Fruit fly (Drosophila melanogaster) whole organism, embryonic: Measurements from ENCODE around the gene RpS14a.

Source experiments
- CG1024 ChIP-seq: fragments of 200-800 bp; sonication (Bioruptor generic); IDR thresholded peaks from 2 replicates; pipeline ENCODE4 v1.3.6; 2022; ENCODE audit warnings: missing biosample characterization, missing genetic modification characterization
- CG10366 ChIP-seq: fragments of 200-800 bp; sonication (Bioruptor generic); IDR thresholded peaks from 2 replicates; pipeline ENCODE4 v1.3.6; 2022; ENCODE audit warnings: missing biosample characterization, missing genetic modification characterization
- CG11085 ChIP-seq: fragments of 200-800 bp; sonication (Bioruptor generic); IDR thresholded peaks from 2 replicates; pipeline ENCODE4 v1.3.6; 2022; ENCODE audit warnings: missing biosample characterization, missing genetic modification characterization
- CG11695 ChIP-seq: fragments of 200-800 bp; sonication (Bioruptor generic); IDR thresholded peaks from 3 replicates; pipeline ENCODE4 v1.3.6; 2022; ENCODE audit warnings: missing biosample characterization, missing genetic modification characterization
- CG1529 ChIP-seq: fragments of 200-800 bp; sonication (Bioruptor generic); optimal IDR thresholded peaks from 3 replicates; lab custom pipeline; 2018; ENCODE audit warnings: missing biosample characterization, missing genetic modification characterization
- CG1603 ChIP-seq: fragments of 200-800 bp; sonication (Bioruptor generic); optimal IDR thresholded peaks from 2 replicates; lab custom pipeline; 2019; ENCODE audit warnings: missing biosample characterization, mild to moderate bottlenecking, missing genetic modification characterization, moderate library complexity
- CG1832 ChIP-seq: fragments of 200-800 bp; sonication (Bioruptor generic); optimal IDR thresholded peaks from 2 replicates; lab custom pipeline; 2017; ENCODE audit warnings: missing biosample characterization, mild to moderate bottlenecking, missing genetic modification characterization, inconsistent platforms
- CG2889 ChIP-seq: fragments of 200-800 bp; sonication (Bioruptor generic); IDR thresholded peaks from 3 replicates; pipeline ENCODE4 v1.3.6; 2022; ENCODE audit warnings: missing biosample characterization, missing genetic modification characterization
- CG32772 ChIP-seq: fragments of 200-800 bp; sonication (Bioruptor generic); IDR thresholded peaks from 2 replicates; pipeline ENCODE4 v1.3.6; 2022; ENCODE audit warnings: missing biosample characterization, missing genetic modification characterization
- CG4730 ChIP-seq: fragments of 200-800 bp; sonication (Bioruptor generic); IDR thresholded peaks from 2 replicates; pipeline ENCODE4 v1.3.6; 2022; ENCODE audit warnings: missing biosample characterization, missing genetic modification characterization
- CG4854 ChIP-seq: fragments of 200-800 bp; sonication (Bioruptor generic); optimal IDR thresholded peaks from 2 replicates; lab custom pipeline; 2016; ENCODE audit warnings: missing biosample characterization, missing genetic modification characterization, inconsistent platforms
- CG6683 ChIP-seq: fragments of 200-800 bp; sonication (Bioruptor generic); optimal IDR thresholded peaks from 2 replicates; lab custom pipeline; 2017; ENCODE audit warnings: missing biosample characterization, mild to moderate bottlenecking, missing genetic modification characterization, missing genetic modification reagents
- Dek ChIP-seq: fragments of 200-800 bp; sonication (Bioruptor generic); optimal IDR thresholded peaks from 3 replicates; lab custom pipeline; 2019; ENCODE audit warnings: missing biosample characterization, mild to moderate bottlenecking, missing genetic modification characterization, moderate library complexity
- Dip2 ChIP-seq: fragments of 200-800 bp; sonication (Bioruptor generic); IDR thresholded peaks from 2 replicates; pipeline ENCODE4 v1.3.6; 2022; ENCODE audit warnings: missing biosample characterization, missing genetic modification characterization
- E2f2 ChIP-seq: fragments of 200-800 bp; sonication (Bioruptor generic); IDR thresholded peaks from 2 replicates; pipeline ENCODE4 v1.3.6; 2022; ENCODE audit warnings: missing biosample characterization, missing genetic modification characterization
- ERR ChIP-seq: fragments of 200-800 bp; sonication (Bioruptor generic); optimal IDR thresholded peaks from 2 replicates; lab custom pipeline; 2016; ENCODE audit warnings: missing biosample characterization, missing genetic modification characterization
- Jarid2 ChIP-seq: fragments of 200-800 bp; sonication (Bioruptor generic); optimal IDR thresholded peaks from 3 replicates; lab custom pipeline; 2017; ENCODE audit warnings: mild to moderate bottlenecking, missing biosample characterization, missing genetic modification reagents, missing genetic modification characterization
- Mrtf ChIP-seq: fragments of 200-800 bp; sonication (Bioruptor generic); IDR thresholded peaks from 3 replicates; pipeline ENCODE4 v1.3.6; 2022; ENCODE audit warnings: missing biosample characterization, missing genetic modification characterization
- Nf-YA ChIP-seq: fragments of 200-800 bp; sonication (Bioruptor generic); IDR thresholded peaks from 2 replicates; pipeline ENCODE4 v1.3.6; 2022; ENCODE audit warnings: missing biosample characterization, missing genetic modification characterization
- Oaz ChIP-seq: fragments of 200-800 bp; sonication (Bioruptor generic); IDR thresholded peaks from 2 replicates; pipeline ENCODE4 v1.3.6; 2022; ENCODE audit warnings: missing biosample characterization, missing genetic modification characterization
- Optix ChIP-seq: fragments of 200-800 bp; sonication (Bioruptor generic); IDR thresholded peaks from 3 replicates; pipeline ENCODE4 v1.3.6; 2022; ENCODE audit warnings: missing biosample characterization, missing genetic modification characterization
- Sry-β ChIP-seq: fragments of 200-800 bp; sonication (Bioruptor generic); optimal IDR thresholded peaks from 2 replicates; lab custom pipeline; 2018; ENCODE audit warnings: missing biosample characterization, mild to moderate bottlenecking, missing genetic modification characterization, moderate library complexity
- Stat92E ChIP-seq, 3 experiments: fragments of >200 bp in 2 of 3; fragments of 200-800 bp in 1 of 3; sonication (Bioruptor generic) in 1 of 3; optimal IDR thresholded peaks; 2 replicates each; lab custom pipeline; 2017 to 2019; ENCODE audit warnings: missing biosample characterization in 3 of 3, missing genetic modification characterization in 3 of 3, mild to moderate bottlenecking in 1 of 3, moderate library complexity in 1 of 3
- YL-1 ChIP-seq: fragments of 200-800 bp; sonication (Bioruptor generic); optimal IDR thresholded peaks from 3 replicates; lab custom pipeline; 2017; ENCODE audit warnings: missing biosample characterization, mild to moderate bottlenecking, missing genetic modification characterization
- abd-A ChIP-seq: fragments of 200-800 bp; sonication (Bioruptor generic); optimal IDR thresholded peaks from 3 replicates; lab custom pipeline; 2019; ENCODE audit warnings: missing biosample characterization, mild to moderate bottlenecking, missing genetic modification characterization, moderate library complexity
- al ChIP-seq: fragments of 200-800 bp; sonication (Bioruptor generic); IDR thresholded peaks from 2 replicates; pipeline ENCODE4 v1.3.6; 2022; ENCODE audit warnings: missing biosample characterization, missing genetic modification characterization
- aop ChIP-seq: fragments of 200-800 bp; sonication (Bioruptor generic); IDR thresholded peaks from 2 replicates; pipeline ENCODE4 v1.3.6; 2022; ENCODE audit warnings: missing biosample characterization, missing genetic modification characterization
- ash1 ChIP-seq: fragments of 200-800 bp; sonication (Bioruptor generic); optimal IDR thresholded peaks from 2 replicates; lab custom pipeline; 2018; ENCODE audit warnings: missing biosample characterization, mild to moderate bottlenecking, missing genetic modification characterization
- ato ChIP-seq: fragments of 200-800 bp; sonication (Bioruptor generic); IDR thresholded peaks from 2 replicates; pipeline ENCODE4 v1.3.6; 2022; ENCODE audit warnings: missing biosample characterization, missing genetic modification characterization; ENCODE audit not compliant: partially characterized antibody
- br ChIP-seq: fragments of >200 bp; optimal IDR thresholded peaks from 2 replicates; lab custom pipeline; 2017
- bsh ChIP-seq, 2 experiments: fragments of 200-800 bp; sonication (Bioruptor generic); optimal IDR thresholded peaks; 2 replicates each; lab custom pipeline; 2017 to 2018; ENCODE audit warnings: mild to moderate bottlenecking in 2 of 2, missing biosample characterization in 2 of 2, missing genetic modification characterization in 2 of 2, moderate library complexity in 1 of 2
- crol ChIP-seq: fragments of 200-800 bp; sonication (Bioruptor generic); IDR thresholded peaks from 2 replicates; pipeline ENCODE4 v1.3.6; 2022; ENCODE audit warnings: missing biosample characterization, missing genetic modification characterization
- cwo ChIP-seq: fragments of 200-800 bp; sonication (Bioruptor generic); optimal IDR thresholded peaks from 3 replicates; lab custom pipeline; 2017; ENCODE audit warnings: missing biosample characterization, missing genetic modification characterization, mild to moderate bottlenecking, moderate library complexity, missing genetic modification reagents
- dati ChIP-seq: fragments of 200-800 bp; sonication (Bioruptor generic); IDR thresholded peaks from 2 replicates; pipeline ENCODE4 v1.3.6; 2022; ENCODE audit warnings: missing biosample characterization, missing genetic modification characterization
- eve ChIP-seq, 2 experiments: fragments of >200 bp; optimal IDR thresholded peaks; 2 replicates each; lab custom pipeline; 2017; ENCODE audit warnings: missing biosample characterization in 2 of 2, missing genetic modification characterization in 2 of 2
- fd102C ChIP-seq: fragments of 200-800 bp; sonication (Bioruptor generic); optimal IDR thresholded peaks from 2 replicates; lab custom pipeline; 2018; ENCODE audit warnings: missing biosample characterization, mild to moderate bottlenecking, missing genetic modification characterization, moderate library complexity
- her ChIP-seq: fragments of 200-800 bp; sonication (Bioruptor generic); optimal IDR thresholded peaks from 2 replicates; lab custom pipeline; 2016; ENCODE audit warnings: missing biosample characterization, missing genetic modification characterization
- knrl ChIP-seq: fragments of 200-800 bp; sonication (Bioruptor generic); IDR thresholded peaks from 3 replicates; pipeline ENCODE4 v1.3.6; 2022; ENCODE audit warnings: missing biosample characterization, missing genetic modification characterization; ENCODE audit not compliant: partially characterized antibody
- lbe ChIP-seq: fragments of 200-800 bp; sonication (Bioruptor generic); optimal IDR thresholded peaks from 2 replicates; lab custom pipeline; 2016; ENCODE audit warnings: missing biosample characterization, mild to moderate bottlenecking, missing genetic modification characterization
- lilli ChIP-seq: fragments of 200-800 bp; sonication (Bioruptor generic); optimal IDR thresholded peaks from 3 replicates; lab custom pipeline; 2016; ENCODE audit warnings: missing biosample characterization, missing genetic modification characterization
- pros ChIP-seq: fragments of 200-800 bp; sonication (Bioruptor generic); optimal IDR thresholded peaks from 3 replicates; lab custom pipeline; 2019; ENCODE audit warnings: missing biosample characterization, mild to moderate bottlenecking, missing genetic modification characterization, moderate library complexity
- pzg ChIP-seq: fragments of 200-800 bp; sonication (Bioruptor generic); optimal IDR thresholded peaks from 3 replicates; lab custom pipeline; 2018; ENCODE audit warnings: missing biosample characterization, mild to moderate bottlenecking, missing genetic modification characterization, moderate library complexity
- sens-2 ChIP-seq: fragments of 200-800 bp; sonication (Bioruptor generic); IDR thresholded peaks from 2 replicates; pipeline ENCODE4 v1.3.6; 2022; ENCODE audit warnings: missing biosample characterization, missing genetic modification characterization
- sim ChIP-seq: fragments of 200-800 bp; sonication (Bioruptor generic); IDR thresholded peaks from 2 replicates; pipeline ENCODE4 v1.3.6; 2022; ENCODE audit warnings: missing biosample characterization, missing genetic modification characterization
- tap ChIP-seq: fragments of 200-800 bp; optimal IDR thresholded peaks from 3 replicates; lab custom pipeline; 2019; ENCODE audit warnings: missing biosample characterization, mild to moderate bottlenecking, missing genetic modification characterization, moderate library complexity
- unpg ChIP-seq: fragments of 200-800 bp; sonication (Bioruptor generic); optimal IDR thresholded peaks from 3 replicates; lab custom pipeline; 2018; ENCODE audit warnings: missing biosample characterization, mild to moderate bottlenecking, missing genetic modification characterization, moderate library complexity
- wdn ChIP-seq: fragments of 200-800 bp; sonication (Bioruptor generic); IDR thresholded peaks from 2 replicates; pipeline ENCODE4 v1.3.6; 2022; ENCODE audit warnings: missing biosample characterization, missing genetic modification characterization
- wor ChIP-seq: fragments of 200-800 bp; sonication (Bioruptor generic); IDR thresholded peaks from 2 replicates; pipeline ENCODE4 v1.3.6; 2022; ENCODE audit warnings: missing biosample characterization, missing genetic modification characterization

RpS14a gene

dm6 chrX:7901153-7902038 is 32.1 kb upstream of the RpS14a start, which contains the start of the genes RpS6 and bys (continued):
- TF ChIP-seq CG1603 (tag; lab: Kevin White, UChicago) (peak; percentile 61), YL-1 (GFP tag; lab: Kevin White, UChicago) (peak; percentile 63), lbe (GFP tag; lab: Kevin White, UChicago) (peak; percentile 56), br (lab: Kevin White, UChicago) (no peak), pzg (GFP tag; lab: Kevin White, UChicago) (peak; percentile 58), Oaz (peak; percentile 15; the same call in 1 of the 2 replicates), unpg (GFP tag; lab: Kevin White, UChicago) (peak; percentile 51), sim (GFP tag; lab: Robert Waterston, UW) (0 out of 2 replicates have a peak, but pooled peaks have one; percentile 23), eve (GFP tag; optimal IDR thresholded peaks at IDR 0.05; lab: Kevin White, UChicago) (no peak), her (GFP tag; lab: Kevin White, UChicago) (peak; percentile 32), Nf-YA (GFP tag; lab: Robert Waterston, UW) (no peak), CG1832 (GFP tag; lab: Kevin White, UChicago) (no peak), CG11695 (GFP tag; lab: Robert Waterston, UW) (0 out of 3 replicates have a peak, but pooled peaks have one; percentile 31), CG4854 (GFP tag; lab: Kevin White, UChicago) (no peak), sens-2 (0 out of 2 replicates have a peak, but pooled peaks have one; percentile 15), lilli (peak; percentile 10), bsh (GFP tag; optimal IDR thresholded peaks at IDR 0.05; lab: Kevin White, UChicago) (peak; percentile 2 to 5), wor (GFP tag; lab: Robert Waterston, UW) (no peak), CG2889 (GFP tag; lab: Robert Waterston, UW) (0 out of 3 replicates have a peak, but pooled peaks have one; percentile 38), CG32772 (GFP tag; lab: Robert Waterston, UW) (peak; percentile 58), knrl (GFP tag; lab: Robert Waterston, UW) (peak; percentile 83), Dip2 (GFP tag; lab: Robert Waterston, UW) (no peak), Jarid2 (GFP tag; lab: Kevin White, UChicago) (peak; percentile 49), cwo (GFP tag; lab: Kevin White, UChicago) (peak; percentile 60), tap (no peak), Dek (tag; lab: Kevin White, UChicago) (no peak), abd-A (tag; lab: Kevin White, UChicago) (no peak), CG11085 (GFP tag; lab: Robert Waterston, UW) (peak; percentile 55), CG4730 (GFP tag; lab: Robert Waterston, UW) (peak; percentile 20; the same call in 1 of the 2 replicates), wdn (GFP tag; lab: Robert Waterston, UW) (peak; percentile 12; the same call in 1 of the 2 replicates), ato (peak; percentile 76), Stat92E (GFP tag; optimal IDR thresholded peaks at IDR 0.05; lab: Kevin White, UChicago) (peak in 1 of 3 experiments; percentile 31), ERR (no peak), CG1024 (GFP tag; lab: Robert Waterston, UW) (no peak), CG1529 (no peak), Mrtf (GFP tag; lab: Robert Waterston, UW) (no peak; the same call in 2 of the 3 replicates), fd102C (no peak), pros (GFP tag; lab: Kevin White, UChicago) (no peak), dati (GFP tag; lab: Robert Waterston, UW) (0 out of 2 replicates have a peak, but pooled peaks have one; percentile 4), al (GFP tag; lab: Robert Waterston, UW) (peak; percentile 38), Sry-β (GFP tag; lab: Kevin White, UChicago) (peak; percentile 16), Optix (0 out of 3 replicates have a peak, but pooled peaks have one; percentile 32), CG6683 (no peak), aop (peak; percentile 88), CG10366 (peak; percentile 53), crol (GFP tag; lab: Robert Waterston, UW) (no peak), E2f2 (GFP tag; lab: Robert Waterston, UW) (peak; percentile 9; the same call in 1 of the 2 replicates), ash1 (GFP tag; lab: Kevin White, UChicago) (no peak)
